Worm (Caenorhabditis elegans) whole organism, late embryonic: Measurements from ENCODE around the gene F52D2.6.

Experiments used
- F13H6.1 ChIP-seq: sonication (generic microtip); optimal IDR thresholded peaks from 2 replicates; lab custom pipeline; 2016; ENCODE audit warnings: missing genetic modification characterization, missing compliant biosample characterization
- K02D7.2 ChIP-seq: sonication (generic microtip); optimal IDR thresholded peaks from 2 replicates; lab custom pipeline; 2017; ENCODE audit warnings: mild to moderate bottlenecking, missing genetic modification characterization, missing compliant biosample characterization
- K09A11.1 ChIP-seq: sonication (generic microtip); optimal IDR thresholded peaks from 2 replicates; lab custom pipeline; 2017; ENCODE audit warnings: antibody characterized with exemption, mild to moderate bottlenecking, missing genetic modification characterization, missing compliant biosample characterization; ENCODE audit not compliant: insufficient read depth
- T23F11.4 ChIP-seq: fragments of 200-800 bp; sonication (Bioruptor generic); optimal IDR thresholded peaks from 2 replicates; lab custom pipeline; 2018; ENCODE audit warnings: mild to moderate bottlenecking, missing genetic modification characterization, missing compliant biosample characterization
- Y22D7AL.16 ChIP-seq: sonication (generic microtip); optimal IDR thresholded peaks from 2 replicates; lab custom pipeline; 2016; ENCODE audit warnings: missing genetic modification characterization, missing compliant biosample characterization
- ceh-14 ChIP-seq: sonication (generic microtip); optimal IDR thresholded peaks from 2 replicates; lab custom pipeline; 2016; ENCODE audit warnings: missing genotype, missing genetic modification characterization, missing compliant biosample characterization
- ceh-22 ChIP-seq: sonication (generic microtip); optimal IDR thresholded peaks from 2 replicates; lab custom pipeline; 2017; ENCODE audit warnings: missing biosample characterization, missing genetic modification characterization
- ceh-24 ChIP-seq: sonication (generic microtip); optimal IDR thresholded peaks from 2 replicates; lab custom pipeline; 2016; ENCODE audit warnings: mild to moderate bottlenecking, missing genetic modification characterization, missing compliant biosample characterization
- ceh-34 ChIP-seq: sonication (generic microtip); optimal IDR thresholded peaks from 2 replicates; lab custom pipeline; 2016; ENCODE audit warnings: mild to moderate bottlenecking, missing genetic modification characterization, missing compliant biosample characterization
- ceh-45 ChIP-seq: fragments of 200-800 bp; sonication (Bioruptor generic); IDR thresholded peaks from 2 replicates; pipeline ENCODE4 v1.3.6; 2022; ENCODE audit warnings: missing genetic modification reagents, missing genetic modification characterization, missing compliant biosample characterization
- ceh-48 ChIP-seq: sonication (generic microtip); optimal IDR thresholded peaks from 2 replicates; lab custom pipeline; 2016; ENCODE audit warnings: missing genetic modification characterization, inconsistent platforms, missing compliant biosample characterization
- che-1 ChIP-seq: sonication (generic microtip); optimal IDR thresholded peaks from 2 replicates; lab custom pipeline; 2016; ENCODE audit warnings: mild to moderate bottlenecking, missing genetic modification characterization, missing compliant biosample characterization
- elt-2 ChIP-seq: sonication (generic microtip); optimal IDR thresholded peaks from 2 replicates; lab custom pipeline; 2016; ENCODE audit warnings: missing genetic modification reagents, missing genetic modification characterization, missing compliant biosample characterization
- ets-4 ChIP-seq: sonication (generic microtip); optimal IDR thresholded peaks from 2 replicates; lab custom pipeline; 2016; ENCODE audit warnings: missing genetic modification characterization, missing compliant biosample characterization
- eyg-1 ChIP-seq: sonication (generic microtip); optimal IDR thresholded peaks from 2 replicates; lab custom pipeline; 2016; ENCODE audit warnings: missing genotype, missing genetic modification characterization, missing compliant biosample characterization
- hlh-15 ChIP-seq: sonication (generic microtip); optimal IDR thresholded peaks from 2 replicates; lab custom pipeline; 2016; ENCODE audit warnings: missing genetic modification characterization, missing compliant biosample characterization
- hlh-30 ChIP-seq: sonication (generic microtip); optimal IDR thresholded peaks from 2 replicates; lab custom pipeline; 2017; ENCODE audit warnings: antibody characterized with exemption, missing genetic modification characterization, missing compliant biosample characterization; ENCODE audit not compliant: insufficient read depth
- hlh-6 ChIP-seq: sonication (generic microtip); optimal IDR thresholded peaks from 2 replicates; lab custom pipeline; 2016; ENCODE audit warnings: missing genotype, missing genetic modification characterization, missing compliant biosample characterization
- hlh-8 ChIP-seq: sonication (generic microtip); optimal IDR thresholded peaks from 2 replicates; lab custom pipeline; 2016; ENCODE audit warnings: missing genotype, missing genetic modification characterization, missing compliant biosample characterization
- lim-6 ChIP-seq: sonication (generic microtip); optimal IDR thresholded peaks from 2 replicates; lab custom pipeline; 2016; ENCODE audit warnings: missing genetic modification characterization, missing compliant biosample characterization
- madf-2 ChIP-seq: sonication (generic microtip); optimal IDR thresholded peaks from 2 replicates; lab custom pipeline; 2017; ENCODE audit warnings: missing genetic modification characterization, missing compliant biosample characterization
- nfya-1 ChIP-seq: sonication (generic microtip); optimal IDR thresholded peaks from 2 replicates; lab custom pipeline; 2017; ENCODE audit warnings: missing genetic modification characterization, mild to moderate bottlenecking, missing compliant biosample characterization, antibody characterized with exemption, moderate library complexity
- nhr-232 ChIP-seq: sonication (generic microtip); optimal IDR thresholded peaks from 2 replicates; lab custom pipeline; 2016; ENCODE audit warnings: missing genetic modification characterization, missing compliant biosample characterization
- npax-4 ChIP-seq: sonication (generic microtip); optimal IDR thresholded peaks from 2 replicates; lab custom pipeline; 2016; ENCODE audit warnings: missing genetic modification characterization, missing compliant biosample characterization
- odd-2 ChIP-seq: sonication (generic microtip); optimal IDR thresholded peaks from 2 replicates; lab custom pipeline; 2017; ENCODE audit warnings: antibody characterized with exemption, mild to moderate bottlenecking, missing genetic modification characterization, missing compliant biosample characterization
- pax-1 ChIP-seq: fragments of 150-350 bp; optimal IDR thresholded peaks from 2 replicates; lab custom pipeline; 2014; ENCODE audit warnings: missing biosample characterization, missing genetic modification characterization
- pha-4 ChIP-seq: fragments of 150-350 bp; optimal IDR thresholded peaks from 2 replicates; lab custom pipeline; 2018; ENCODE audit warnings: missing biosample characterization, missing genetic modification reagents, missing genetic modification characterization
- pqm-1 ChIP-seq: sonication (generic microtip); optimal IDR thresholded peaks from 2 replicates; lab custom pipeline; 2016; ENCODE audit warnings: missing genetic modification characterization, missing compliant biosample characterization
- pros-1 ChIP-seq: fragments of 150-350 bp; optimal IDR thresholded peaks from 2 replicates; lab custom pipeline; 2014; ENCODE audit warnings: missing biosample characterization, missing genetic modification reagents, missing genetic modification characterization
- ref-2 ChIP-seq: sonication (generic microtip); optimal IDR thresholded peaks from 2 replicates; lab custom pipeline; 2016; ENCODE audit warnings: missing genetic modification characterization, missing compliant biosample characterization
- sdc-2 ChIP-seq: sonication (generic microtip); optimal IDR thresholded peaks from 2 replicates; lab custom pipeline; 2016; ENCODE audit warnings: missing genotype, missing genetic modification characterization, missing compliant biosample characterization
- sox-4 ChIP-seq: sonication (generic microtip); optimal IDR thresholded peaks from 2 replicates; lab custom pipeline; 2017; ENCODE audit warnings: mild to moderate bottlenecking, missing genetic modification characterization, inconsistent platforms, missing compliant biosample characterization
- syd-9 ChIP-seq: sonication (generic microtip); optimal IDR thresholded peaks from 2 replicates; lab custom pipeline; 2016; ENCODE audit warnings: mild to moderate bottlenecking, missing genetic modification characterization, moderate library complexity, missing compliant biosample characterization
- tbx-7 ChIP-seq: sonication (generic microtip); optimal IDR thresholded peaks from 2 replicates; lab custom pipeline; 2016; ENCODE audit warnings: missing genotype, missing genetic modification characterization, missing compliant biosample characterization
- unc-55 ChIP-seq: sonication (generic microtip); optimal IDR thresholded peaks from 2 replicates; lab custom pipeline; 2017; ENCODE audit warnings: missing biosample characterization, missing genetic modification reagents, missing genetic modification characterization
- unc-86 ChIP-seq: sonication (generic microtip); optimal IDR thresholded peaks from 2 replicates; lab custom pipeline; 2016; ENCODE audit warnings: missing genetic modification characterization, missing compliant biosample characterization

Gene F52D2.6

DNA sequence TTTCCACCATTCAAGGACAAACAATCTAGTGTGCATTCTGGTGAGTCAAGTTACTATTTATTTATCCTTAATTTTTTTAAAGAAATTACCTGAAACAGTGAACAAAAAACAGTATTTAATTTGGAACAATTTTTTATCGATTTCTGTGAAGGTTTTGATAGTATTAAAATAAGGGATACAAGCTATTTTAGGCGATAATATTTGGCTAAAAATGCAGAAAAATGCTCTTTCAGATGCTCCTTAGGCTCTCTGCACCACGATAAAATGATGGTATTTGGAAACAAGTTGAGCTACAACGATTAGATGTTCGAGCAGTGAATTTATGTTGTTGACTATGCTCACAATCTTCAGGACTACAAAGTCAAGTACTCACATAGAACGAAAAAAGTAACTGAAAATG is at the start of gene F52D2.6:
F52D2.6 (plus strand) TSS at position 301 of the 400 bp plus-strand sequence.
- TF ChIP-seq Y22D7AL.16 (tag; lab: Kevin White, UChicago) (no peak), pqm-1 (tag; lab: Kevin White, UChicago) (no peak)

ce11 chrX:1933527-1933926 is 42.3 kb upstream of the F52D2.6 start:
- peak; percentile 9 for TF ChIP-seq sdc-2 (tag; lab: Kevin White, UChicago)

- TF ChIP-seq nfya-1 (tag; lab: Kevin White, UChicago): no peak
- no peak for TF ChIP-seq odd-2 (tag; lab: Kevin White, UChicago)
- TF ChIP-seq K02D7.2 (tag; lab: Kevin White, UChicago): no peak
- no peak for TF ChIP-seq T23F11.4
- TF ChIP-seq ceh-45 (GFP tag; lab: Robert Waterston, UW): no peak
- TF ChIP-seq unc-86 (tag; lab: Kevin White, UChicago): no peak
- no peak for TF ChIP-seq pros-1 (tag; lab: Kevin White, UChicago)
- no peak for TF ChIP-seq pha-4
Observed at ce11 chrX:1935438-1935837, 40.4 kb upstream of the F52D2.6 start.

DNA sequence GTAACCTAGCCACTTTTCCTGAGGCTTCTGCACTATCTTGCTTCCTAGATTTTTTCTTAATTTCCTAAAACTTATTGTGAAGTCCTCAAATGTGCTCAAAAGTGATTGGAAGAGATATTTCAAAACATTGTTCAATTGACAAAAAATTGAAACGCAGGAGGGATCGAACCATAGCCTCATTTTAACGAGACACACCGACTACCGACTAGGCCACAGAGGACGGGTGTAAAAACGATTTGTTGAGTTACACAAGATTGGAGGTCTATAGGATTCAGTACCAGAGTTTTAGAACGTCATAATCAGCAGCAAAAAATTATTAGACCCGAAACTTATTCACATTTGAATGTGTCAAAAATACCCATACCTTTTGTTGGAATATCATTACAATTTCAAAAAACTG is 36.5 kb upstream of the F52D2.6 start:
- TF ChIP-seq syd-9 (tag; lab: Kevin White, UChicago) (no peak), hlh-30 (tag; lab: Kevin White, UChicago) (no peak), ref-2 (tag; lab: Kevin White, UChicago) (no peak), lim-6 (tag; lab: Kevin White, UChicago) (no peak), hlh-15 (tag; lab: Kevin White, UChicago) (no peak), unc-55 (GFP tag; lab: Kevin White, UChicago) (no peak), ceh-48 (tag; lab: Kevin White, UChicago) (no peak), ceh-24 (no peak)

ce11 chrX:1939887-1940286 is 35.9 kb upstream of the F52D2.6 start, which contains the start of gene Y59E1A.4:
Y59E1A.4 (minus strand) TSS chrX:1939987.
- no peak for TF ChIP-seq che-1 (tag; lab: Kevin White, UChicago)
- TF ChIP-seq nhr-232 (tag; lab: Kevin White, UChicago): no peak
- no peak for TF ChIP-seq ceh-22 (tag; lab: Kevin White, UChicago)
- no peak for TF ChIP-seq elt-2
- no peak for TF ChIP-seq ceh-34 (tag; lab: Kevin White, UChicago)
- TF ChIP-seq pax-1 (tag; lab: Kevin White, UChicago): no peak
- TF ChIP-seq madf-2 (tag; lab: Kevin White, UChicago): no peak
- no peak for TF ChIP-seq tbx-7
- TF ChIP-seq hlh-8 (tag; lab: Kevin White, UChicago): no peak
- no peak for TF ChIP-seq sox-4 (tag; lab: Kevin White, UChicago)
- TF ChIP-seq ceh-48 (tag; lab: Kevin White, UChicago): no peak
- TF ChIP-seq K09A11.1 (tag; lab: Kevin White, UChicago): no peak
- no peak for TF ChIP-seq ceh-14 (tag; lab: Kevin White, UChicago)
- TF ChIP-seq ets-4 (tag; lab: Kevin White, UChicago): no peak
- TF ChIP-seq npax-4: no peak
- TF ChIP-seq pqm-1 (tag; lab: Kevin White, UChicago): no peak
- TF ChIP-seq hlh-6 (tag; lab: Kevin White, UChicago): no peak
- TF ChIP-seq F13H6.1: no peak
- TF ChIP-seq eyg-1 (tag; lab: Kevin White, UChicago): no peak
